Worm (Caenorhabditis elegans) whole organism, L4 larva: ENCODE results near the gene F54A3.5.

Experiments
- ama-1 ChIP-seq: fragments of 150-350 bp; optimal IDR thresholded peaks from 2 replicates; lab custom pipeline; 2014; ENCODE audit warnings: inconsistent platforms, mixed read lengths
- ces-1 ChIP-seq: fragments of 150-350 bp; sonication (generic microtip); optimal IDR thresholded peaks from 4 replicates; lab custom pipeline; 2014; ENCODE audit warnings: missing biosample characterization, missing genetic modification reagents, missing genetic modification characterization

ce11 chrII:2196742-2197141 lies 28.8 kb downstream of the F54A3.5 start:
- no peak for TF ChIP-seq ces-1 (GFP tag; lab: Kevin White, UChicago)
- TF ChIP-seq ama-1: no peak
